Worm (Caenorhabditis elegans) whole organism, L3 larva: ENCODE results near the gene C50B6.9.

ENCODE experiments used
- R02D3.7 ChIP-seq: fragments of 150-350 bp; optimal IDR thresholded peaks from 2 replicates; lab custom pipeline; 2014; ENCODE audit warnings: missing biosample characterization, missing genetic modification characterization
- ZK546.5 ChIP-seq: sonication (generic microtip); optimal IDR thresholded peaks from 2 replicates; lab custom pipeline; 2017; ENCODE audit warnings: missing biosample characterization, missing genetic modification characterization
- ceh-16 ChIP-seq: sonication (generic microtip); optimal IDR thresholded peaks from 2 replicates; lab custom pipeline; 2017; ENCODE audit warnings: missing biosample characterization, missing genetic modification characterization
- ceh-28 ChIP-seq: fragments of 150-350 bp; optimal IDR thresholded peaks from 2 replicates; lab custom pipeline; 2014; ENCODE audit warnings: missing biosample characterization, missing genetic modification reagents, missing genetic modification characterization
- ceh-9 ChIP-seq: sonication (generic microtip); optimal IDR thresholded peaks from 2 replicates; lab custom pipeline; 2018; ENCODE audit warnings: missing biosample characterization, missing genetic modification characterization
- daf-12 ChIP-seq: fragments of 150-350 bp; optimal IDR thresholded peaks from 2 replicates; lab custom pipeline; 2014; ENCODE audit warnings: missing biosample characterization, missing genetic modification reagents, missing genetic modification characterization
- egl-5 ChIP-seq: fragments of 150-350 bp; optimal IDR thresholded peaks from 2 replicates; lab custom pipeline; 2017; ENCODE audit warnings: missing biosample characterization, missing genetic modification reagents, missing genetic modification characterization, inconsistent platforms
- elt-1 ChIP-seq: fragments of 150-350 bp; optimal IDR thresholded peaks from 2 replicates; lab custom pipeline; 2014; ENCODE audit warnings: missing biosample characterization, missing genetic modification characterization
- elt-2 ChIP-seq: sonication (generic microtip); optimal IDR thresholded peaks from 2 replicates; lab custom pipeline; 2016; ENCODE audit warnings: missing genetic modification reagents, mild to moderate bottlenecking, missing genetic modification characterization, missing compliant biosample characterization
- fkh-10 ChIP-seq: sonication (generic microtip); optimal IDR thresholded peaks from 2 replicates; lab custom pipeline; 2017; ENCODE audit warnings: missing biosample characterization, missing genetic modification reagents, missing genetic modification characterization
- fkh-2 ChIP-seq: fragments of 150-350 bp; optimal IDR thresholded peaks from 2 replicates; lab custom pipeline; 2014; ENCODE audit warnings: missing biosample characterization, missing genetic modification reagents, missing genetic modification characterization
- fos-1 ChIP-seq: fragments of 150-350 bp; optimal IDR thresholded peaks from 2 replicates; lab custom pipeline; 2014; ENCODE audit warnings: missing biosample characterization, missing genetic modification characterization
- jun-1 ChIP-seq: fragments of 150-350 bp; optimal IDR thresholded peaks from 2 replicates; lab custom pipeline; 2014; ENCODE audit warnings: missing biosample characterization, missing genetic modification reagents, missing genetic modification characterization
- lin-15B ChIP-seq: fragments of 150-350 bp; optimal IDR thresholded peaks from 2 replicates; lab custom pipeline; 2014; ENCODE audit warnings: missing biosample characterization, missing genetic modification characterization
- lsy-12 ChIP-seq: sonication (generic microtip); optimal IDR thresholded peaks from 2 replicates; lab custom pipeline; 2016; ENCODE audit warnings: mild to moderate bottlenecking, missing genetic modification characterization, missing compliant biosample characterization
- nfya-1 ChIP-seq: sonication (generic microtip); optimal IDR thresholded peaks from 2 replicates; lab custom pipeline; 2017; ENCODE audit warnings: missing genetic modification characterization, mild to moderate bottlenecking, missing compliant biosample characterization, antibody characterized with exemption, moderate library complexity; ENCODE audit not compliant: insufficient read depth
- nhr-12 ChIP-seq: fragments of 150-350 bp; optimal IDR thresholded peaks from 2 replicates; lab custom pipeline; 2014; ENCODE audit warnings: missing biosample characterization, missing genetic modification characterization
- nhr-23 ChIP-seq: fragments of 150-350 bp; optimal IDR thresholded peaks from 2 replicates; lab custom pipeline; 2014; ENCODE audit warnings: missing biosample characterization, missing genetic modification reagents, missing genetic modification characterization
- nhr-25 ChIP-seq: sonication (generic microtip); optimal IDR thresholded peaks from 2 replicates; lab custom pipeline; 2017; ENCODE audit warnings: missing biosample characterization, missing genetic modification characterization
- nhr-28 ChIP-seq: fragments of 150-350 bp; optimal IDR thresholded peaks from 2 replicates; lab custom pipeline; 2014; ENCODE audit warnings: missing biosample characterization, missing genetic modification characterization
- nhr-43 ChIP-seq: sonication (generic microtip); optimal IDR thresholded peaks from 2 replicates; lab custom pipeline; 2016; ENCODE audit warnings: mild to moderate bottlenecking, missing genetic modification characterization, missing compliant biosample characterization; ENCODE audit not compliant: poor library complexity, severe bottlenecking
- nhr-67 ChIP-seq: fragments of 150-350 bp; optimal IDR thresholded peaks from 2 replicates; lab custom pipeline; 2014; ENCODE audit warnings: missing biosample characterization, missing genetic modification characterization
- nhr-76 ChIP-seq: fragments of 150-350 bp; sonication (generic microtip); optimal IDR thresholded peaks from 5 replicates; lab custom pipeline; 2014; ENCODE audit warnings: missing biosample characterization, missing genetic modification characterization
- pha-4 ChIP-seq: fragments of 150-350 bp; optimal IDR thresholded peaks from 2 replicates; lab custom pipeline; 2014; ENCODE audit warnings: missing biosample characterization, missing genetic modification reagents, missing genetic modification characterization
- pqm-1 ChIP-seq: fragments of 150-350 bp; optimal IDR thresholded peaks from 2 replicates; lab custom pipeline; 2017; ENCODE audit warnings: missing biosample characterization, missing genetic modification characterization, inconsistent platforms
- skn-1 ChIP-seq: fragments of 150-350 bp; optimal IDR thresholded peaks from 2 replicates; lab custom pipeline; 2014; ENCODE audit warnings: missing biosample characterization, missing genetic modification characterization
- snpc-4 ChIP-seq: fragments of 150-350 bp; optimal IDR thresholded peaks from 2 replicates; lab custom pipeline; 2014; ENCODE audit warnings: missing biosample characterization, missing genetic modification characterization
- tbx-2 ChIP-seq: sonication (generic microtip); optimal IDR thresholded peaks from 2 replicates; lab custom pipeline; 2016; ENCODE audit warnings: mild to moderate bottlenecking, missing genetic modification characterization, missing compliant biosample characterization
- unc-62 ChIP-seq: fragments of 150-350 bp; sonication (generic microtip); optimal IDR thresholded peaks from 4 replicates; lab custom pipeline; 2014; ENCODE audit warnings: missing biosample characterization, missing genetic modification reagents, missing genetic modification characterization
- zag-1 ChIP-seq: fragments of 150-350 bp; optimal IDR thresholded peaks from 2 replicates; lab custom pipeline; 2014; ENCODE audit warnings: missing biosample characterization, missing genetic modification characterization
- ztf-4 ChIP-seq: fragments of 150-350 bp; optimal IDR thresholded peaks from 2 replicates; lab custom pipeline; 2014; ENCODE audit warnings: missing biosample characterization, missing genetic modification characterization

C50B6.9 gene

DNA sequence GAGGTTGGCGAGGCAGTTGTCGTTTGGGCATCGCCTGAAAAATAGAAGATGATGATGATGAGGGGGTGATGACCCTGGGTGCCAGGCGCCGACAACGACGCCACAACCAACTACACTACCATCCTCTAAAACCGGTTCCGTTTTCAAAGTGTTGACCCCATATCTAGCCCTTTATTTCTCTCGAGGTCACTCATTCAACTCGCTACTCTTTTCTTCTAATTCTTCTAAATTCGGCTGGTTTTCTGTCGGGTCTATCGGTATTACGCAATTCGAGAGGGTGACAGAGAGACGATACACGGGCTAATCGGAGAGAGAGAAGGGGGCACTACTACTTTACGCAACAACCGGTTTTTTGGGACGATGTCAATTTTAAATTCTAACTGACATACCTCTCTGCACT is 35.2 kb downstream of the C50B6.9 start (continued):
- TF ChIP-seq elt-1 (tag; lab: Kevin White, UChicago) = peak; percentile 57

- TF ChIP-seq nhr-25 (tag; lab: Kevin White, UChicago) (no peak), pqm-1 (tag; lab: Kevin White, UChicago) (peak; percentile 66), lin-15B (tag; lab: Kevin White, UChicago) (no peak), jun-1 (no peak), elt-2 (tag; lab: Kevin White, UChicago) (peak; percentile 93), snpc-4 (tag; lab: Kevin White, UChicago) (no peak), nhr-12 (tag; lab: Kevin White, UChicago) (no peak)
- TF ChIP-seq, all 47 proteins: peak for 2
Observed at ce11 chrV:13372821-13373220, 36.7 kb downstream of the C50B6.9 start.

- TF ChIP-seq nhr-67 = no peak
- TF ChIP-seq fos-1 (tag; lab: Kevin White, UChicago) = no peak
- peak; percentile 67 for TF ChIP-seq nhr-23
- TF ChIP-seq ztf-4 (tag; lab: Kevin White, UChicago) = no peak
- peak; percentile 98 for TF ChIP-seq elt-2 (tag; lab: Kevin White, UChicago)
- peak; percentile 70 for TF ChIP-seq pqm-1 (tag; lab: Kevin White, UChicago)
- peak; percentile 64 for TF ChIP-seq pha-4 (tag; lab: Kevin White, UChicago)
- no peak for TF ChIP-seq snpc-4 (tag; lab: Kevin White, UChicago)
- peak; percentile 62 for TF ChIP-seq jun-1
Observed at ce11 chrV:13373643-13374042, 37.5 kb downstream of the C50B6.9 start.

- TF ChIP-seq ceh-28 (tag; lab: Kevin White, UChicago) = peak; percentile 56
- no peak for TF ChIP-seq nhr-76
- TF ChIP-seq egl-5 (tag; lab: Kevin White, UChicago) = no peak
- TF ChIP-seq nhr-25 (tag; lab: Kevin White, UChicago) = peak; percentile 93
- peak; percentile 18 for TF ChIP-seq lsy-12 (tag; lab: Kevin White, UChicago)
- peak; percentile 6 for TF ChIP-seq tbx-2
- no peak for TF ChIP-seq ZK546.5 (tag; lab: Kevin White, UChicago)
- TF ChIP-seq nhr-23 = peak; percentile 95
- no peak for TF ChIP-seq pqm-1 (tag; lab: Kevin White, UChicago)
- peak; percentile 31 for TF ChIP-seq elt-2 (tag; lab: Kevin White, UChicago)
- TF ChIP-seq fkh-2 (tag; lab: Kevin White, UChicago) = no peak
- peak; percentile 16 for TF ChIP-seq jun-1
- peak; percentile 49 for TF ChIP-seq nhr-43 (tag; lab: Kevin White, UChicago)
- TF ChIP-seq fkh-10 (GFP tag; lab: Kevin White, UChicago) = no peak
- TF ChIP-seq R02D3.7 (tag; lab: Kevin White, UChicago) = no peak
- no peak for TF ChIP-seq skn-1
- no peak for TF ChIP-seq nhr-28
- TF ChIP-seq nhr-12 (tag; lab: Kevin White, UChicago) = no peak
- no peak for TF ChIP-seq daf-12 (tag; lab: Kevin White, UChicago)
Observed at ce11 chrV:13374532-13374931, 38.4 kb downstream of the C50B6.9 start.

DNA sequence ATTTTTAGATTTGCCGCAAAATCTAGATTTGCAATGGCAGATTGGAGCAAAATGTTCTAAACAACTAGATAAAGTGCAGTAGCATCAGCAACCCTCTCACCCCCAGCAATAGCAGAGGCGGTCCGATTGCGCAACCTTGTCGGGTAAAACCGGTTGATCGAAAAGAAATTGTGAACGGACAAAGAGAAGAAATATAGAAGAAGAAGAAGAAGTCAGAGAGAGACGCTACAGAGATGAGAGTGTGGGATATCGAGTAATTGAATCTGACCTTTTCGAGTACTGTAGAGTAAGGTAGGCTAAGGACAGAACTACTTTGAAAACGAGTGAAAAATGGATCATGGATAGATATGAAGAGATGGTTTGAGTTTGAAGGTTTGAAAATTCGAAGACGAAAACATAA is 39.7 kb downstream of the C50B6.9 start:
- TF ChIP-seq ZK546.5 (tag; lab: Kevin White, UChicago) (no peak), nhr-23 (peak; percentile 34), skn-1 (no peak), nhr-25 (tag; lab: Kevin White, UChicago) (peak; percentile 82), tbx-2 (no peak), R02D3.7 (tag; lab: Kevin White, UChicago) (peak; percentile 19), nfya-1 (tag; lab: Kevin White, UChicago) (peak; percentile 4), ceh-28 (tag; lab: Kevin White, UChicago) (peak; percentile 18), elt-1 (tag; lab: Kevin White, UChicago) (peak; percentile 27), nhr-43 (tag; lab: Kevin White, UChicago) (peak; percentile 33)

ce11 chrV:13377130-13377529 is 41.0 kb downstream of the C50B6.9 start:
- TF ChIP-seq ceh-9 (tag; lab: Kevin White, UChicago) = no peak
- peak; percentile 39 for TF ChIP-seq jun-1
- TF ChIP-seq ceh-16 (tag; lab: Kevin White, UChicago) = no peak
- TF ChIP-seq elt-2 (tag; lab: Kevin White, UChicago) = peak; percentile 99
- no peak for TF ChIP-seq fos-1 (tag; lab: Kevin White, UChicago)
- TF ChIP-seq pqm-1 (tag; lab: Kevin White, UChicago) = peak; percentile 96
- no peak for TF ChIP-seq zag-1 (tag; lab: Kevin White, UChicago)
- no peak for TF ChIP-seq unc-62 (GFP tag; lab: Kevin White, UChicago)
- TF ChIP-seq pha-4 (tag; lab: Kevin White, UChicago) = peak; percentile 57
- peak; percentile 4 for TF ChIP-seq nhr-25 (tag; lab: Kevin White, UChicago)
